Worm (Caenorhabditis elegans): ENCODE measurements around the gene lgc-23.

DNA sequence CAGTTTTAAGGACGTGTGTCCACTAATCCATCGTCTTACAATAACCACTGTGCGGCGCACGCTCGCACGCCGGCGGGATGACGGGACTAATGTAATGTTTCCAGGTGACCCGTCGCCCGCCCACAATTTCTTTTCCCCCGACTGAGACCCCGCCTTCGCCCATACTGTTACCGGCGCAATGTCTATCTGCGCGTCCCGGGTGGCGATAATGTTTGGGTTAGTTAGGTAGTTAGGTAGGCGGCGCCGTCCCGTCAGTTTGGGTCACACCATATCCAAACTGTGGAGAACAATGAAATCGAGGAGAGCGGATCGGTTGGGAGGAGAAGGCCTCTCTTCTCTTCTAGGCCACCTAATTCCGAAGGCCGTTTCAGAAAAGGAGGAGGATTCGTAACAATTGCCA, 21.3 kb downstream of the lgc-23 start:
- TF ChIP-seq elt-1 (tag; optimal IDR thresholded peaks at IDR 0.05) (no peak), aly-2 (tag; optimal IDR thresholded peaks at IDR 0.05) (no peak), lin-11 (tag; optimal IDR thresholded peaks at IDR 0.05) (no peak), nhr-11 (tag; optimal IDR thresholded peaks at IDR 0.05) (no peak), nhr-12 (tag; optimal IDR thresholded peaks at IDR 0.05) (no peak), nhr-129 (tag; optimal IDR thresholded peaks at IDR 0.05) (no peak), unc-62 (GFP tag; optimal IDR thresholded peaks at IDR 0.05) (no peak), snpc-4 (tag; optimal IDR thresholded peaks at IDR 0.05) (no peak), nhr-77 (tag; optimal IDR thresholded peaks at IDR 0.05) (no peak), fos-1 (tag; optimal IDR thresholded peaks at IDR 0.05) (no peak), nhr-25 (tag; optimal IDR thresholded peaks at IDR 0.05) (no peak), crh-2 (tag; optimal IDR thresholded peaks at IDR 0.05) (no peak), mdl-1 (tag; optimal IDR thresholded peaks at IDR 0.05) (no peak), gmeb-1 (tag; optimal IDR thresholded peaks at IDR 0.05) (no peak)
